Worm (Caenorhabditis elegans) whole organism, late embryonic: ENCODE measurements around the gene F54D5.15.

Source experiments
- ceh-19 ChIP-seq: fragments of 200-800 bp; sonication (Bioruptor generic); optimal IDR thresholded peaks from 2 replicates; lab custom pipeline; 2018; ENCODE audit warnings: mild to moderate bottlenecking, missing genetic modification characterization, missing compliant biosample characterization
- elt-2 ChIP-seq: sonication (generic microtip); optimal IDR thresholded peaks from 2 replicates; lab custom pipeline; 2016; ENCODE audit warnings: missing genetic modification reagents, missing genetic modification characterization, missing compliant biosample characterization
- pha-4 ChIP-seq: fragments of 150-350 bp; optimal IDR thresholded peaks from 2 replicates; lab custom pipeline; 2018; ENCODE audit warnings: missing biosample characterization, missing genetic modification reagents, missing genetic modification characterization
- pros-1 ChIP-seq: fragments of 150-350 bp; optimal IDR thresholded peaks from 2 replicates; lab custom pipeline; 2014; ENCODE audit warnings: missing biosample characterization, missing genetic modification reagents, missing genetic modification characterization
- sdc-2 ChIP-seq: sonication (generic microtip); optimal IDR thresholded peaks from 2 replicates; lab custom pipeline; 2016; ENCODE audit warnings: missing genotype, missing genetic modification characterization, missing compliant biosample characterization
- unc-86 ChIP-seq: sonication (generic microtip); optimal IDR thresholded peaks from 2 replicates; lab custom pipeline; 2016; ENCODE audit warnings: missing genetic modification characterization, missing compliant biosample characterization

DNA sequence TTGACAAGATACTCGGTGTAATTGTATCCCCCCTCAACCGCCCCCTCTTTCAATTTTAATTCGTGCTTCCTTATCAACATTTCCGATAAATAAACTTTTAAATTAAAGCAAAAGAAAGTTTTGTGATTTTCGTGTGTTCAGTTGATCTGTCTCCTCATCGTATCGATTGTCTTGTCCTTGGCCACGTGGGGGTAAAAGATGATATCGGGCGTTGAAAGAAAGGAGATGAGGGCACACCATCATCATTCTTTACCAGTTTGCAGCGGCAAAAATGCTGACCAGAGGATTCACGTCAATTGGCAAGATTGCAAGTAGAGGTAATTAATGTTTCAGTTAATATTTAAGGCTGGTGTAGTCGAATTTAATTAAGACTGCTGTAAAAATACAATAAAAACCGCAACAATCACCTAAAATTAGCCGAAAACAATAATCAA is 16.8 kb downstream of the F54D5.15 start, which contains the start of gene F54D5.7:
- TF ChIP-seq sdc-2: no peak
- no peak for TF ChIP-seq pha-4 (tag; lab: Kevin White, UChicago)
- no peak for TF ChIP-seq unc-86
- TF ChIP-seq elt-2: peak; percentile 30
- no peak for TF ChIP-seq ceh-19 (GFP tag; lab: Kevin White, UChicago)
- TF ChIP-seq pros-1: no peak
